Fruit fly (Drosophila melanogaster) whole organism, embryonic: ENCODE results near the gene rin.

Experiments
- Antp ChIP-seq: fragments of 200-800 bp; sonication (Bioruptor generic); optimal IDR thresholded peaks from 3 replicates; lab custom pipeline; 2016; ENCODE audit warnings: missing biosample characterization, missing genetic modification characterization
- Atf3 ChIP-seq: fragments of 200-800 bp; sonication (Bioruptor generic); optimal IDR thresholded peaks from 3 replicates; lab custom pipeline; 2016; ENCODE audit warnings: missing biosample characterization, missing genetic modification characterization
- CG10366 ChIP-seq: fragments of 200-800 bp; sonication (Bioruptor generic); IDR thresholded peaks from 2 replicates; pipeline ENCODE4 v1.3.6; 2022; ENCODE audit warnings: missing biosample characterization, missing genetic modification characterization
- CG1233 ChIP-seq: fragments of 200-800 bp; sonication (Bioruptor generic); optimal IDR thresholded peaks from 4 replicates; lab custom pipeline; 2018; ENCODE audit warnings: missing biosample characterization, mild to moderate bottlenecking, missing genetic modification characterization
- CG12769 ChIP-seq: fragments of 200-800 bp; sonication (Bioruptor generic); optimal IDR thresholded peaks from 2 replicates; lab custom pipeline; 2019; ENCODE audit warnings: missing biosample characterization, mild to moderate bottlenecking, missing genetic modification characterization, moderate library complexity
- CG14050 ChIP-seq: fragments of 200-800 bp; sonication (Bioruptor generic); IDR thresholded peaks from 3 replicates; pipeline ENCODE4 v1.3.6; 2022; ENCODE audit warnings: missing biosample characterization, missing genetic modification characterization
- CG1529 ChIP-seq: fragments of 200-800 bp; sonication (Bioruptor generic); optimal IDR thresholded peaks from 3 replicates; lab custom pipeline; 2018; ENCODE audit warnings: missing biosample characterization, missing genetic modification characterization
- CG1647 ChIP-seq: fragments of 200-800 bp; sonication (Bioruptor generic); optimal IDR thresholded peaks from 3 replicates; lab custom pipeline; 2016; ENCODE audit warnings: missing biosample characterization, missing genetic modification characterization
- CG17359 ChIP-seq: fragments of 200-800 bp; sonication (Bioruptor generic); optimal IDR thresholded peaks from 3 replicates; lab custom pipeline; 2018; ENCODE audit warnings: missing biosample characterization, mild to moderate bottlenecking, missing genetic modification characterization, moderate library complexity
- CG17802 ChIP-seq: fragments of 200-800 bp; sonication (Bioruptor generic); optimal IDR thresholded peaks from 2 replicates; lab custom pipeline; 2018; ENCODE audit warnings: missing biosample characterization, mild to moderate bottlenecking, missing genetic modification characterization, moderate library complexity
- CG18619 ChIP-seq: fragments of 200-800 bp; sonication (Bioruptor generic); optimal IDR thresholded peaks from 3 replicates; lab custom pipeline; 2017; ENCODE audit warnings: missing biosample characterization, mild to moderate bottlenecking, missing genetic modification characterization
- CG18764 ChIP-seq: fragments of 200-800 bp; sonication (Bioruptor generic); optimal IDR thresholded peaks from 3 replicates; lab custom pipeline; 2016; ENCODE audit warnings: missing biosample characterization, missing genetic modification characterization
- CG2889 ChIP-seq: fragments of 200-800 bp; sonication (Bioruptor generic); IDR thresholded peaks from 3 replicates; pipeline ENCODE4 v1.3.6; 2022; ENCODE audit warnings: missing biosample characterization, missing genetic modification characterization
- CG3163 ChIP-seq: fragments of 200-800 bp; sonication (Bioruptor generic); optimal IDR thresholded peaks from 3 replicates; lab custom pipeline; 2016; ENCODE audit warnings: missing biosample characterization, missing genetic modification characterization
- CG5180 ChIP-seq: fragments of 200-800 bp; sonication (Bioruptor generic); optimal IDR thresholded peaks from 3 replicates; lab custom pipeline; 2017; ENCODE audit warnings: missing biosample characterization, missing genetic modification characterization, mild to moderate bottlenecking, moderate library complexity, missing genetic modification reagents
- CG6254 ChIP-seq: fragments of 200-800 bp; sonication (Bioruptor generic); optimal IDR thresholded peaks from 3 replicates; lab custom pipeline; 2017; ENCODE audit warnings: mild to moderate bottlenecking, missing biosample characterization, missing genetic modification reagents, missing genetic modification characterization
- CG7357 ChIP-seq: fragments of 200-800 bp; sonication (Bioruptor generic); IDR thresholded peaks from 3 replicates; pipeline ENCODE4 v1.3.6; 2022; ENCODE audit warnings: missing biosample characterization, missing genetic modification characterization
- CG7786 ChIP-seq: fragments of 200-800 bp; sonication (Bioruptor generic); optimal IDR thresholded peaks from 2 replicates; lab custom pipeline; 2016; ENCODE audit warnings: missing biosample characterization, missing genetic modification characterization
- CG8359 ChIP-seq: fragments of 200-800 bp; sonication (Bioruptor generic); optimal IDR thresholded peaks from 2 replicates; lab custom pipeline; 2017; ENCODE audit warnings: missing biosample characterization, mild to moderate bottlenecking, missing genetic modification characterization, borderline replicate concordance
- CG8765 ChIP-seq: fragments of 200-800 bp; sonication (Bioruptor generic); IDR thresholded peaks from 2 replicates; pipeline ENCODE4 v1.3.6; 2022; ENCODE audit warnings: missing biosample characterization, missing genetic modification characterization
- CG8924 ChIP-seq: fragments of 200-800 bp; optimal IDR thresholded peaks from 3 replicates; lab custom pipeline; 2019; ENCODE audit warnings: missing biosample characterization, mild to moderate bottlenecking, missing genetic modification characterization, moderate library complexity
- CG9609 ChIP-seq: fragments of 200-800 bp; sonication (Bioruptor generic); optimal IDR thresholded peaks from 3 replicates; lab custom pipeline; 2016; ENCODE audit warnings: missing biosample characterization, missing genetic modification characterization
- CrebB ChIP-seq: fragments of 200-800 bp; sonication (Bioruptor generic); optimal IDR thresholded peaks from 3 replicates; lab custom pipeline; 2018; ENCODE audit warnings: missing biosample characterization, mild to moderate bottlenecking, missing genetic modification characterization
- Dref ChIP-seq: fragments of 200-800 bp; sonication (Bioruptor generic); IDR thresholded peaks from 2 replicates; pipeline ENCODE4 v1.3.6; 2022; ENCODE audit warnings: missing biosample characterization, missing genetic modification characterization
- Drgx ChIP-seq: fragments of 200-800 bp; sonication (Bioruptor generic); IDR thresholded peaks from 2 replicates; pipeline ENCODE4 v1.3.6; 2022; ENCODE audit warnings: missing biosample characterization, missing genetic modification characterization
- H2.0 ChIP-seq: fragments of 200-800 bp; sonication (Bioruptor generic); IDR thresholded peaks from 2 replicates; pipeline ENCODE4 v1.3.6; 2022; ENCODE audit warnings: missing biosample characterization, missing genetic modification characterization
- Lpt ChIP-seq: fragments of >200 bp; optimal IDR thresholded peaks from 2 replicates; lab custom pipeline; 2018; ENCODE audit warnings: missing biosample characterization, missing genetic modification characterization
- MTF-1 ChIP-seq: fragments of 200-800 bp; sonication (Bioruptor generic); optimal IDR thresholded peaks from 2 replicates; lab custom pipeline; 2018; ENCODE audit warnings: missing biosample characterization, mild to moderate bottlenecking, missing genetic modification characterization, borderline replicate concordance
- Side ChIP-seq: fragments of 200-800 bp; sonication (Bioruptor generic); optimal IDR thresholded peaks from 2 replicates; lab custom pipeline; 2016; ENCODE audit warnings: missing biosample characterization, missing genetic modification characterization
- aop ChIP-seq: fragments of 200-800 bp; sonication (Bioruptor generic); IDR thresholded peaks from 2 replicates; pipeline ENCODE4 v1.3.6; 2022; ENCODE audit warnings: missing biosample characterization, missing genetic modification characterization
- ap ChIP-seq: fragments of 200-800 bp; sonication (Bioruptor generic); IDR thresholded peaks from 2 replicates; pipeline ENCODE4 v1.3.6; 2022; ENCODE audit warnings: missing biosample characterization, missing genetic modification characterization
- ase ChIP-seq: fragments of 200-800 bp; sonication (Bioruptor generic); IDR thresholded peaks from 3 replicates; pipeline ENCODE4 v1.3.6; 2022; ENCODE audit warnings: missing biosample characterization, missing genetic modification characterization
- br ChIP-seq: fragments of >200 bp; optimal IDR thresholded peaks from 2 replicates; lab custom pipeline; 2017
- bsh ChIP-seq, 2 experiments: fragments of 200-800 bp; sonication (Bioruptor generic); optimal IDR thresholded peaks; 2 replicates each; lab custom pipeline; 2017 to 2018; ENCODE audit warnings: mild to moderate bottlenecking in 2 of 2, missing biosample characterization in 2 of 2, missing genetic modification characterization in 2 of 2, moderate library complexity in 1 of 2
- cg ChIP-seq: fragments of 200-800 bp; sonication (Bioruptor generic); optimal IDR thresholded peaks from 3 replicates; lab custom pipeline; 2019; ENCODE audit warnings: missing biosample characterization, mild to moderate bottlenecking, missing genetic modification characterization, moderate library complexity
- corto ChIP-seq: fragments of 200-800 bp; sonication (Bioruptor generic); optimal IDR thresholded peaks from 2 replicates; lab custom pipeline; 2016; ENCODE audit warnings: missing biosample characterization, mild to moderate bottlenecking, missing genetic modification characterization, moderate library complexity
- danr ChIP-seq: fragments of 200-800 bp; sonication (Bioruptor generic); IDR thresholded peaks from 2 replicates; pipeline ENCODE4 v1.3.6; 2022; ENCODE audit warnings: missing biosample characterization, missing genetic modification characterization
- dimm ChIP-seq: fragments of 200-800 bp; sonication (Bioruptor generic); IDR thresholded peaks from 2 replicates; pipeline ENCODE4 v1.3.6; 2022; ENCODE audit warnings: missing biosample characterization, missing genetic modification characterization
- gce ChIP-seq: fragments of 200-800 bp; sonication (Bioruptor generic); IDR thresholded peaks from 3 replicates; pipeline ENCODE4 v1.3.6; 2022; ENCODE audit warnings: missing biosample characterization, missing genetic modification characterization
- gem ChIP-seq: fragments of 200-800 bp; sonication (Bioruptor generic); optimal IDR thresholded peaks from 2 replicates; lab custom pipeline; 2019; ENCODE audit warnings: missing biosample characterization, mild to moderate bottlenecking, missing genetic modification characterization, moderate library complexity
- ham ChIP-seq: fragments of 200-800 bp; sonication (Bioruptor generic); IDR thresholded peaks from 2 replicates; pipeline ENCODE4 v1.3.6; 2022; ENCODE audit warnings: missing biosample characterization, missing genetic modification characterization
- hb ChIP-seq: fragments of 200-800 bp; sonication (Bioruptor generic); IDR thresholded peaks from 3 replicates; pipeline ENCODE4 v1.3.6; 2022; ENCODE audit warnings: missing biosample characterization, missing genetic modification characterization; ENCODE audit not compliant: partially characterized antibody
- ken ChIP-seq: fragments of 200-800 bp; sonication (Bioruptor generic); IDR thresholded peaks from 3 replicates; pipeline ENCODE4 v1.3.6; 2022; ENCODE audit warnings: missing biosample characterization, missing genetic modification characterization
- peb ChIP-seq: fragments of 200-800 bp; sonication (Bioruptor generic); IDR thresholded peaks from 2 replicates; pipeline ENCODE4 v1.3.6; 2022; ENCODE audit warnings: missing biosample characterization, missing genetic modification characterization
- ranshi ChIP-seq: fragments of 200-800 bp; sonication (Bioruptor generic); IDR thresholded peaks from 2 replicates; pipeline ENCODE4 v1.3.6; 2022; ENCODE audit warnings: missing biosample characterization, missing genetic modification characterization
- repo ChIP-seq: fragments of 200-800 bp; sonication (Bioruptor generic); optimal IDR thresholded peaks from 2 replicates; lab custom pipeline; 2016; ENCODE audit warnings: missing biosample characterization, missing genetic modification characterization
- slp2 ChIP-seq: fragments of 200-800 bp; sonication (Bioruptor generic); optimal IDR thresholded peaks from 2 replicates; lab custom pipeline; 2016; ENCODE audit warnings: missing biosample characterization, missing genetic modification characterization
- wdn ChIP-seq: fragments of 200-800 bp; sonication (Bioruptor generic); IDR thresholded peaks from 2 replicates; pipeline ENCODE4 v1.3.6; 2022; ENCODE audit warnings: missing biosample characterization, missing genetic modification characterization
- yki ChIP-seq: fragments of >200 bp; optimal IDR thresholded peaks from 3 replicates; lab custom pipeline; 2018
- zen2 ChIP-seq: fragments of 200-800 bp; sonication (Bioruptor generic); IDR thresholded peaks from 3 replicates; pipeline ENCODE4 v1.3.6; 2022; ENCODE audit warnings: missing biosample characterization, missing genetic modification characterization; ENCODE audit not compliant: partially characterized antibody

The rin gene

DNA sequence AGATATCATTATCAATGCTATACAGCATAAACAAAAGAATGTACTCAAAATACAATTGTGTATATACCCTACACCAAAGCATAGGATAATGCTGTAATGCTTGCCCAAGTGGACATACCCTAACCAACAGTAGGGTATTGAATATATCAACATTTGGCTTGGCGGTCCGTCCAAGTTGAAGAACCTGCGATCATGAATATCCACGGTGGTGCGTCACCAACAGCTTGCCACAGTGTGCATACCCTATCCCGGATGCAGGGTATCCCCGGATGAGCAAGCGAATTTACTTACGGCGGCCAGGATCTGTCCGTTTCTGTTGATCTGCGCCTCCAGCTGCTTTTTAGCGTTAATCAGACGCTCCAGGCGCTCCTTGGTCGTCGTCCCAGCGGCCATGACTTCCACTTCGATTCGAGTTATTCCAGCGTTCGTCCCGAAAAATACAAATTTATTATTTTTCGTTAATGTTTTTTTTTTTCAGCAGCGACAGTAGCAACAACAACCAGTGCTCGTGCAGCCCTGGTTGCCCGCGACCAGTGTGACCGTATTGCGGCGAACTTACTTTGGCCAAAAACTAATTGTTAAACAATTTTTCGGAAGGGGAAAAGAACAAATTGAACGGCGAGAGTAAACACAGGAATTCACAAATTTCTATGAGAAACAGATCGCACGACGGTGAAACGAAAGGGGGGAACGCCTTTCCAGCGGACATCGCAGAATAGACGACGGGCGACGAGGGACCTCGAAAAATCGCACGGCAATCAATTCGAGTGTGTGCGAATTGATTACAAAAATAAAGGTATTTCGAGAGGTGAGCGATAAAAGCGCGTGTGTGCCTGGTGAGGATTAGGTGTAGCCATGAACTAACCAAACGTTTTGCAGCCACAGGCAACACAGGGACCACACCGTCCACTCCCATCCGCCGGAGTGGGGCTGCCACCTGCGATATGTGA, 29.6 kb downstream of the rin start, which contains the start of the genes Lkb1 and CG9588 (continued):
- TF ChIP-seq CG10366 (peak; percentile 75), danr (no peak), CG8359 (GFP tag; lab: Kevin White, UChicago) (no peak), wdn (GFP tag; lab: Robert Waterston, UW) (peak; percentile 67), CG7357 (GFP tag; lab: Robert Waterston, UW) (peak; percentile 72; the same call in 1 of the 3 replicates), CG2889 (GFP tag; lab: Robert Waterston, UW) (peak; percentile 77), Side (GFP tag; lab: Kevin White, UChicago) (peak; percentile 53), CG5180 (GFP tag; lab: Kevin White, UChicago) (no peak), ken (GFP tag; lab: Robert Waterston, UW) (peak; percentile 81), Lpt (GFP tag; lab: Kevin White, UChicago) (no peak), CG18764 (no peak), CG9609 (GFP tag; lab: Kevin White, UChicago) (peak; percentile 66), MTF-1 (GFP tag; lab: Kevin White, UChicago) (no peak), CG1647 (GFP tag; lab: Kevin White, UChicago) (no peak), zen2 (GFP tag; lab: Robert Waterston, UW) (no peak), CG1233 (GFP tag; lab: Kevin White, UChicago) (peak; percentile 32), Atf3 (GFP tag; lab: Kevin White, UChicago) (peak; percentile 39), ham (GFP tag; lab: Robert Waterston, UW) (0 out of 2 replicates have a peak, but pooled peaks have one; percentile 56), H2.0 (GFP tag; lab: Robert Waterston, UW) (peak; percentile 80), CG18619 (GFP tag; lab: Kevin White, UChicago) (peak; percentile 36), slp2 (GFP tag; lab: Kevin White, UChicago) (peak; percentile 35), Drgx (GFP tag; lab: Robert Waterston, UW) (peak; percentile 91), CG17802 (tag; lab: Kevin White, UChicago) (no peak), CG14050 (GFP tag; lab: Robert Waterston, UW) (peak; percentile 57; the same call in 2 of the 3 replicates), gem (no peak), dimm (GFP tag; lab: Robert Waterston, UW) (no peak), CG3163 (no peak), aop (GFP tag; lab: Robert Waterston, UW) (no peak), CG12769 (tag; lab: Kevin White, UChicago) (no peak), CG8765 (GFP tag; lab: Robert Waterston, UW) (peak; percentile 66), repo (no peak), bsh (GFP tag; optimal IDR thresholded peaks at IDR 0.05; lab: Kevin White, UChicago) (peak; percentile 34 to 46), ranshi (GFP tag; lab: Robert Waterston, UW) (peak; percentile 62), corto (GFP tag; lab: Kevin White, UChicago) (no peak), cg (GFP tag; lab: Kevin White, UChicago) (no peak), yki (lab: Kevin White, UChicago) (no peak), hb (GFP tag; lab: Robert Waterston, UW) (no peak), CrebB (no peak), gce (GFP tag; lab: Robert Waterston, UW) (no peak), CG17359 (tag; lab: Kevin White, UChicago) (peak; percentile 59), ap (GFP tag; lab: Robert Waterston, UW) (peak; percentile 76), CG8924 (tag; lab: Kevin White, UChicago) (peak; percentile 61), CG7786 (GFP tag; lab: Kevin White, UChicago) (peak; percentile 70), Dref (GFP tag; lab: Robert Waterston, UW) (no peak), CG6254 (GFP tag; lab: Kevin White, UChicago) (no peak), CG1529 (GFP tag; lab: Kevin White, UChicago) (no peak), peb (GFP tag; lab: Robert Waterston, UW) (peak; percentile 66), br (lab: Kevin White, UChicago) (no peak), Antp (GFP tag; lab: Kevin White, UChicago) (peak; percentile 60), ase (GFP tag; lab: Robert Waterston, UW) (peak; percentile 84)
